Fruit fly (Drosophila melanogaster) whole organism, prepupa: Measurements from ENCODE around the gene CG32572.

Experiments used
- CG10669 ChIP-seq: fragments of 200-800 bp; sonication (Bioruptor generic); optimal IDR thresholded peaks from 3 replicates; lab custom pipeline; 2018; ENCODE audit warnings: missing biosample characterization, mild to moderate bottlenecking, missing genetic modification characterization, moderate library complexity
- CG11902 ChIP-seq: fragments of 200-800 bp; sonication (Bioruptor generic); optimal IDR thresholded peaks from 3 replicates; lab custom pipeline; 2016; ENCODE audit warnings: missing biosample characterization, missing genetic modification characterization
- CG4318 ChIP-seq: fragments of 200-800 bp; sonication (Bioruptor generic); optimal IDR thresholded peaks from 3 replicates; lab custom pipeline; 2017; ENCODE audit warnings: missing biosample characterization, mild to moderate bottlenecking, missing genetic modification characterization
- CG6276 ChIP-seq: fragments of 200-800 bp; sonication (Bioruptor generic); optimal IDR thresholded peaks from 2 replicates; lab custom pipeline; 2017; ENCODE audit warnings: missing biosample characterization, mild to moderate bottlenecking, missing genetic modification characterization
- Eip93F ChIP-seq: fragments of 200-800 bp; sonication (Bioruptor generic); optimal IDR thresholded peaks from 2 replicates; lab custom pipeline; 2016; ENCODE audit warnings: missing biosample characterization, mild to moderate bottlenecking, missing genetic modification characterization
- cyc ChIP-seq: fragments of 200-800 bp; sonication (Bioruptor generic); optimal IDR thresholded peaks from 3 replicates; lab custom pipeline; 2016; ENCODE audit warnings: missing biosample characterization, missing genetic modification characterization
- fd85E ChIP-seq: fragments of 200-800 bp; sonication (Bioruptor generic); optimal IDR thresholded peaks from 3 replicates; lab custom pipeline; 2016; ENCODE audit warnings: missing biosample characterization, missing genetic modification characterization
- salr ChIP-seq, 2 experiments: fragments of 200-800 bp; sonication (Bioruptor generic); optimal IDR thresholded peaks; 3 replicates each; lab custom pipeline; 2016 to 2018; ENCODE audit warnings: missing biosample characterization in 2 of 2, missing genetic modification characterization in 2 of 2, mild to moderate bottlenecking in 1 of 2
- topi ChIP-seq: fragments of 200-800 bp; sonication (Bioruptor generic); optimal IDR thresholded peaks from 3 replicates; lab custom pipeline; 2016; ENCODE audit warnings: missing biosample characterization, missing genetic modification characterization

CG32572 gene

dm6 chrX:16775083-16775482 lies 54.1 kb downstream of the CG32572 start:
- TF ChIP-seq cyc (GFP tag; lab: Kevin White, UChicago) (no peak), topi (GFP tag; lab: Kevin White, UChicago) (no peak), CG10669 (GFP tag; lab: Kevin White, UChicago) (no peak), fd85E (GFP tag; lab: Kevin White, UChicago) (no peak), Eip93F (GFP tag; lab: Kevin White, UChicago) (no peak), CG11902 (GFP tag; lab: Kevin White, UChicago) (no peak), salr (GFP tag; optimal IDR thresholded peaks at IDR 0.05; lab: Kevin White, UChicago) (no peak), CG4318 (GFP tag; lab: Kevin White, UChicago) (no peak), CG6276 (GFP tag; lab: Kevin White, UChicago) (no peak)
